Worm (Caenorhabditis elegans) whole organism, L4/young adult: ENCODE measurements around the gene gck-4.

ENCODE experiments used
- dao-5 ChIP-seq: sonication (generic microtip); optimal IDR thresholded peaks from 2 replicates; lab custom pipeline; 2016; ENCODE audit warnings: missing genotype, missing genetic modification characterization, moderate library complexity, missing compliant biosample characterization
- him-1 ChIP-seq: sonication (generic microtip); optimal IDR thresholded peaks from 2 replicates; lab custom pipeline; 2016; ENCODE audit warnings: missing genotype, missing genetic modification reagents, missing genetic modification characterization, missing compliant biosample characterization

- TF ChIP-seq dao-5 (tag; lab: Kevin White, UChicago) (no peak), him-1 (tag; lab: Kevin White, UChicago) (no peak)
These were observed 19.2 kb downstream of the gck-4 start for ce11 chrX:13696152-13696551.
